Fruit fly (Drosophila melanogaster): ENCODE results near the gene Ir8a.

The Ir8a gene

DNA sequence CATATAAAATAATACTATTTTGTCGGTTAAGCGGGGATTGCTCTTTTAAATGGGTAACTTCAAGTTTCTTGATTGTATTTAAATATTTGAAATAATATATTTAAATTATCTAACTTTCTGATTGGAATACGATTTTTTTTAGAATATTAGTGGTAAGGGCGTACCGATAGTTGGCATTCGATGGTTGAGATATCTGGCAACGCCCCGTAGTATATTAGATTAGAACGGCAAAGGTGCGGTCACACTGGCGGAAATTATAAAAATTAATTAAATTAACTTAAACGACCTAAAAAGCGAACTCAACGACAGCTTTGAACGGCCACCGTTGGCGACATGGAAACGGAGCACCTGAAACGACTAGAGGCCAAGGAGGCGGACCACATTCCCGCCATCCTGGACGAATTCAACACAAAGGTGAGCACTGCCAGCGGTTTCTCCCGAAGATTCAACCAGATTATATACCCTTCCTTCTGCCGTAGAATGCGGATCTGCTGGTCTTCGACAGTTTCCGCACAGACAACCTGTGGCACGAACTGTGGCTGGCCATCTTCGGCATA lies 19.7 kb upstream of the Ir8a start, which contains the start of gene ric8a (continued):
- TF ChIP-seq Sox102F (GFP tag; optimal IDR thresholded peaks at IDR 0.05) (no peak), CG10565 (GFP tag; optimal IDR thresholded peaks at IDR 0.05) (no peak), nau (GFP tag; optimal IDR thresholded peaks at IDR 0.05) (no peak), sim (GFP tag; IDR thresholded peaks at IDR 0.05) (no peak), corto (GFP tag; optimal IDR thresholded peaks at IDR 0.05) (no peak), ase (GFP tag; IDR thresholded peaks at IDR 0.05) (no peak), CG3838 (GFP tag; optimal IDR thresholded peaks at IDR 0.05) (no peak), CG10274 (GFP tag; optimal IDR thresholded peaks at IDR 0.05) (no peak), CG3847 (GFP tag; IDR thresholded peaks at IDR 0.05) (peak; percentile 75), Hsf (GFP tag; optimal IDR thresholded peaks at IDR 0.05) (no peak), bigmax (GFP tag; optimal IDR thresholded peaks at IDR 0.05) (no peak), CG1233 (GFP tag; optimal IDR thresholded peaks at IDR 0.05) (no peak), repo (GFP tag; optimal IDR thresholded peaks at IDR 0.05) (no peak), CG8478 (optimal IDR thresholded peaks at IDR 0.05) (no peak), kah (GFP tag; optimal IDR thresholded peaks at IDR 0.05) (no peak), CG6689 (GFP tag; IDR thresholded peaks at IDR 0.05) (no peak), CTCF (GFP tag; optimal IDR thresholded peaks at IDR 0.05) (peak; percentile 10), abd-A (tag; optimal IDR thresholded peaks at IDR 0.05) (no peak), CG10543 (GFP tag; optimal IDR thresholded peaks at IDR 0.05) (no peak), sisA (GFP tag; IDR thresholded peaks at IDR 0.05) (no peak), hbn (GFP tag; IDR thresholded peaks at IDR 0.05; ENCODE audit: partially characterized antibody) (peak; percentile 75), wor (GFP tag; IDR thresholded peaks at IDR 0.05) (no peak), CG7556 (GFP tag; optimal IDR thresholded peaks at IDR 0.05) (no peak), CG9609 (GFP tag; optimal IDR thresholded peaks at IDR 0.05) (no peak), Spps (tag; optimal IDR thresholded peaks at IDR 0.05) (no peak), CG2116 (GFP tag; optimal IDR thresholded peaks at IDR 0.05) (peak; percentile 21), CG10654 (GFP tag; optimal IDR thresholded peaks at IDR 0.05) (no peak), CG13287 (GFP tag; IDR thresholded peaks at IDR 0.05; ENCODE audit: partially characterized antibody) (peak; percentile 81), CG17612 (GFP tag; IDR thresholded peaks at IDR 0.05) (no peak), CG18262 (tag; optimal IDR thresholded peaks at IDR 0.05) (no peak), CG8944 (GFP tag; optimal IDR thresholded peaks at IDR 0.05) (no peak), unc-4 (GFP tag; IDR thresholded peaks at IDR 0.05; ENCODE audit: partially characterized antibody) (peak; percentile 76), CG31441 (GFP tag; IDR thresholded peaks at IDR 0.05) (no peak), ATbp (GFP tag; optimal IDR thresholded peaks at IDR 0.05) (no peak), CG13296 (GFP tag; optimal IDR thresholded peaks at IDR 0.05) (no peak), slbo (GFP tag; IDR thresholded peaks at IDR 0.05) (peak; percentile 46; the same call in 1 of the 2 replicates), Ets65A (GFP tag) (peak; percentile 46), CG30431 (GFP tag; optimal IDR thresholded peaks at IDR 0.05) (no peak), Ravus (GFP tag; IDR thresholded peaks at IDR 0.05) (no peak), ci (GFP tag; IDR thresholded peaks at IDR 0.05) (no peak), MTF-1 (GFP tag; optimal IDR thresholded peaks at IDR 0.05; ENCODE audit: borderline replicate concordance) (no peak), danr (GFP tag; IDR thresholded peaks at IDR 0.05) (no peak), CG2199 (GFP tag; IDR thresholded peaks at IDR 0.05) (no peak), CG1647 (GFP tag; optimal IDR thresholded peaks at IDR 0.05) (no peak), CG1529 (GFP tag; optimal IDR thresholded peaks at IDR 0.05) (no peak), CG2120 (GFP tag; optimal IDR thresholded peaks at IDR 0.05) (no peak), Sox100B (GFP tag; optimal IDR thresholded peaks at IDR 0.05) (no peak), lilli (GFP tag; optimal IDR thresholded peaks at IDR 0.05) (peak; percentile 21), cato (GFP tag; optimal IDR thresholded peaks at IDR 0.05; ENCODE audit: borderline replicate concordance) (no peak), CG17802 (tag; optimal IDR thresholded peaks at IDR 0.05) (no peak), grau (tag; optimal IDR thresholded peaks at IDR 0.05) (peak; percentile 27), yki (optimal IDR thresholded peaks at IDR 0.05) (no peak), klu (GFP tag; IDR thresholded peaks at IDR 0.05) (no peak)
